Worm (Caenorhabditis elegans) whole organism, L4/young adult: ENCODE measurements around the gene T19B10.2.

Source experiments
- W03F9.2 ChIP-seq: fragments of 150-350 bp; optimal IDR thresholded peaks from 2 replicates; lab custom pipeline; 2014; ENCODE audit warnings: missing biosample characterization, missing genetic modification characterization
- dao-5 ChIP-seq: sonication (generic microtip); optimal IDR thresholded peaks from 2 replicates; lab custom pipeline; 2016; ENCODE audit warnings: missing genotype, missing genetic modification characterization, moderate library complexity, missing compliant biosample characterization
- him-1 ChIP-seq: sonication (generic microtip); optimal IDR thresholded peaks from 2 replicates; lab custom pipeline; 2016; ENCODE audit warnings: missing genotype, missing genetic modification reagents, missing genetic modification characterization, missing compliant biosample characterization

- no peak for TF ChIP-seq him-1 (tag; lab: Kevin White, UChicago)
- no peak for TF ChIP-seq W03F9.2 (tag; lab: Kevin White, UChicago)
- TF ChIP-seq dao-5 (tag; lab: Kevin White, UChicago): no peak
These were observed 3.7 kb upstream of the T19B10.2 start, which contains the start of gene cyp-29A2 for ce11 chrV:11217394-11217793.
